Fruit fly (Drosophila melanogaster): ENCODE measurements around the gene cana.
A peak's percentile ranks its signal among the peaks of the same experiment; 100 is the strongest.

Gene cana

dm6 chr2L:11243912-11244311, 25.7 kb upstream of the cana start:
- TF ChIP-seq CG8159 (tag; optimal IDR thresholded peaks at IDR 0.05) (no peak), CG17806 (tag; optimal IDR thresholded peaks at IDR 0.05) (no peak), CG10348 (GFP tag; IDR thresholded peaks at IDR 0.05) (no peak), CG14655 (GFP tag; optimal IDR thresholded peaks at IDR 0.05) (no peak), CG32121 (GFP tag; IDR thresholded peaks at IDR 0.05) (no peak), CG12605 (GFP tag; IDR thresholded peaks at IDR 0.05) (no peak), CG15710 (tag; optimal IDR thresholded peaks at IDR 0.05) (no peak), rn (GFP tag; IDR thresholded peaks at IDR 0.05) (no peak), Pif1B (GFP tag; optimal IDR thresholded peaks at IDR 0.05) (no peak), Snoo (tag; optimal IDR thresholded peaks at IDR 0.05) (no peak), Pif1A (GFP tag; optimal IDR thresholded peaks at IDR 0.05) (no peak), CG34367 (tag; optimal IDR thresholded peaks at IDR 0.05) (no peak), CG4496 (GFP tag; IDR thresholded peaks at IDR 0.05) (no peak), Ets98B (GFP tag; IDR thresholded peaks at IDR 0.05) (no peak), D1 (tag; optimal IDR thresholded peaks at IDR 0.05) (no peak), CG9948 (tag; optimal IDR thresholded peaks at IDR 0.05) (no peak), gl (tag; optimal IDR thresholded peaks at IDR 0.05) (no peak), CG8301 (tag; optimal IDR thresholded peaks at IDR 0.05) (no peak), fd96Ca (GFP tag; IDR thresholded peaks at IDR 0.05) (no peak)

- TF ChIP-seq CG32121 (GFP tag; IDR thresholded peaks at IDR 0.05): no peak
- TF ChIP-seq Ets98B (GFP tag; IDR thresholded peaks at IDR 0.05): no peak
- no peak for TF ChIP-seq Pif1A (GFP tag; optimal IDR thresholded peaks at IDR 0.05)
- no peak for TF ChIP-seq CG15710 (tag; optimal IDR thresholded peaks at IDR 0.05)
- TF ChIP-seq gl (tag; optimal IDR thresholded peaks at IDR 0.05): no peak
- TF ChIP-seq Pif1B (GFP tag; optimal IDR thresholded peaks at IDR 0.05): no peak
- no peak for TF ChIP-seq D1 (tag; optimal IDR thresholded peaks at IDR 0.05)
- no peak for TF ChIP-seq CG17806 (tag; optimal IDR thresholded peaks at IDR 0.05)
- TF ChIP-seq CG34367 (tag; optimal IDR thresholded peaks at IDR 0.05): no peak
- no peak for TF ChIP-seq rn (GFP tag; IDR thresholded peaks at IDR 0.05)
- no peak for TF ChIP-seq CG12605 (GFP tag; IDR thresholded peaks at IDR 0.05)
- no peak for TF ChIP-seq CG14655 (GFP tag; optimal IDR thresholded peaks at IDR 0.05)
- TF ChIP-seq CG8301 (tag; optimal IDR thresholded peaks at IDR 0.05): no peak
These were observed 21.9 kb upstream of the cana start for dm6 chr2L:11247730-11248129.

DNA sequence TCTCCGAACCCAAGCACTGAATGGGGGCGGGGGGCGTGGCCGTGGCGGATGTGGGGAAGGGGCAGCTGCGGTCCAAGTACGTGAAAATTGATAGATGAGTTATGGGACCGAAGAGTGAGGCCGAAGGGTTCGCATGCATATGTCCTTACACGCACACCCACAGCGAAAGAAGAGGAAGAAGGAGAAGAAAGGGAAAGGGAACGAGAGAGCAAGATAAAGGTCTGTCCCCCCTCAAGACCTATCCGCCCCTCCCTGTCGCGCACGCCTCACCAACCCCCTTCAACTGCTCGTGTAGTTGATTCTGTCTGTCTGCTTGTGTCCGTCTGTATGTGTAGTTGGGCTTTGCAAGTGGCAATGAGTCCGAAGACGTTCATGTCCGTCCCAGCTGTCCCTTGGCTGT, 20.2 kb upstream of the cana start:
- TF ChIP-seq Pif1A (GFP tag; optimal IDR thresholded peaks at IDR 0.05) (no peak), CG13204 (GFP tag; optimal IDR thresholded peaks at IDR 0.05) (no peak), CG12605 (GFP tag; IDR thresholded peaks at IDR 0.05) (no peak), CG4496 (GFP tag; IDR thresholded peaks at IDR 0.05) (no peak), CG34367 (tag; optimal IDR thresholded peaks at IDR 0.05) (no peak), CG8301 (tag; optimal IDR thresholded peaks at IDR 0.05) (no peak), CG15710 (tag; optimal IDR thresholded peaks at IDR 0.05) (no peak), CG17806 (tag; optimal IDR thresholded peaks at IDR 0.05) (no peak), Pif1B (GFP tag; optimal IDR thresholded peaks at IDR 0.05) (no peak), EcR (GFP tag; optimal IDR thresholded peaks at IDR 0.05) (no peak), D1 (tag; optimal IDR thresholded peaks at IDR 0.05) (no peak), CG9948 (tag; optimal IDR thresholded peaks at IDR 0.05) (no peak), gl (tag; optimal IDR thresholded peaks at IDR 0.05) (no peak), fd96Ca (GFP tag; IDR thresholded peaks at IDR 0.05) (no peak), CG32121 (GFP tag; IDR thresholded peaks at IDR 0.05) (no peak), CG10348 (GFP tag; IDR thresholded peaks at IDR 0.05) (no peak), CG8159 (tag; optimal IDR thresholded peaks at IDR 0.05) (no peak), rn (GFP tag; IDR thresholded peaks at IDR 0.05) (no peak), Ets98B (GFP tag; IDR thresholded peaks at IDR 0.05) (no peak)

dm6 chr2L:11251181-11251580, 18.4 kb upstream of the cana start:
- TF ChIP-seq CG10348 (GFP tag; IDR thresholded peaks at IDR 0.05) (no peak), gl (tag; optimal IDR thresholded peaks at IDR 0.05) (no peak), EcR (GFP tag; optimal IDR thresholded peaks at IDR 0.05) (no peak), CG34367 (tag; optimal IDR thresholded peaks at IDR 0.05) (no peak), rn (GFP tag; IDR thresholded peaks at IDR 0.05) (no peak), CG15710 (tag; optimal IDR thresholded peaks at IDR 0.05) (no peak), Pif1A (GFP tag; optimal IDR thresholded peaks at IDR 0.05) (no peak), CG14655 (GFP tag; optimal IDR thresholded peaks at IDR 0.05) (no peak), CG32121 (GFP tag; IDR thresholded peaks at IDR 0.05) (no peak), CG9948 (tag; optimal IDR thresholded peaks at IDR 0.05) (no peak), D1 (tag; optimal IDR thresholded peaks at IDR 0.05) (no peak), Pif1B (GFP tag; optimal IDR thresholded peaks at IDR 0.05) (no peak), CG17806 (tag; optimal IDR thresholded peaks at IDR 0.05) (no peak), CG13204 (GFP tag; optimal IDR thresholded peaks at IDR 0.05) (no peak), Snoo (tag; optimal IDR thresholded peaks at IDR 0.05) (no peak), CG4496 (GFP tag; IDR thresholded peaks at IDR 0.05) (no peak), CG8301 (tag; optimal IDR thresholded peaks at IDR 0.05) (no peak), CG8159 (tag; optimal IDR thresholded peaks at IDR 0.05) (no peak), fd96Ca (GFP tag; IDR thresholded peaks at IDR 0.05) (no peak), Ets98B (GFP tag; IDR thresholded peaks at IDR 0.05) (no peak)

DNA sequence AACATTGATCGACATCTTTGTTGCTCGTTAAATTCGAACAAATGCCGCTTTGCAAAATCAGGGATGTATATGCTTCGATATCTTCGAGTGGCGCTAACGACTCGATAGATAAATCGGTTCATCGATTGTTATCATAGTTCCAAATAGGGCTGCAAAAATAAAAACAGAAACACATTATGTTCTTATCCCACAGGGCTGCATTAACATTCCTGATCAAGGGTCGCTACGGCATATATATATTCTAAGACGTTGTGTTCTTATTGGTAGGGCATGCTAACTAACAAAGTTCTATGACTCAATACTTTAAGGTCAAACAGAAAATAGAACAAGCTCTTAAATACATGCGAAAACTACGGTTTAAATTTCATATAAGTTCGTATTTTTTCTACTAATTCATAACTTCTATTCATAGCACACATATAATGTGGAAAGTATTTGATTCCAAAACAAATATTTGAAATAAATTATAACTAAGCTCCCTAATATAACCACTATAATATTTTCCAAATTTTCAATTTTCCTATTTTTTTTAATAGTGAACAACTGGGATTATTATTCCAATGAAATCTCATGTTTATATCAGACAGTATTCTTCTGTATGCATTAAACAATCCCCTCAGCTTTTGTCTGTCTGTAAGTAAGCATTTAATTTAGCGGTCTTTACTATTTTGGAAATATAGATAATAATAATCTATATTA, 498 bp upstream of the cana start, which contains the start of gene cmet:
cmet (minus strand) TSS at position 70 of the 699 bp plus-strand sequence.
- TF ChIP-seq rn (GFP tag; IDR thresholded peaks at IDR 0.05) (peak; percentile 38; the same call in 1 of the 2 replicates), Pif1A (GFP tag; optimal IDR thresholded peaks at IDR 0.05) (no peak), CG17806 (tag; optimal IDR thresholded peaks at IDR 0.05) (no peak), CG8159 (tag; optimal IDR thresholded peaks at IDR 0.05) (no peak), CG9948 (tag; optimal IDR thresholded peaks at IDR 0.05) (no peak), gl (tag; optimal IDR thresholded peaks at IDR 0.05) (no peak), EcR (GFP tag; optimal IDR thresholded peaks at IDR 0.05) (no peak), fd96Ca (GFP tag; IDR thresholded peaks at IDR 0.05) (peak; percentile 12; the same call in 1 of the 3 replicates), CG15710 (tag; optimal IDR thresholded peaks at IDR 0.05) (peak; percentile 22), Ets98B (GFP tag; IDR thresholded peaks at IDR 0.05) (no peak), D1 (tag; optimal IDR thresholded peaks at IDR 0.05) (no peak), Snoo (tag; optimal IDR thresholded peaks at IDR 0.05) (no peak), CG4496 (GFP tag; IDR thresholded peaks at IDR 0.05) (0 out of 3 replicates have a peak, but pooled peaks have one; percentile 18), CG13204 (GFP tag; optimal IDR thresholded peaks at IDR 0.05) (no peak), CG14655 (GFP tag; optimal IDR thresholded peaks at IDR 0.05) (no peak), CG32121 (GFP tag; IDR thresholded peaks at IDR 0.05) (no peak)

All from whole organism, pupa.